Fruit fly (Drosophila melanogaster) whole organism, embryonic: ENCODE data around the gene alpha-PheRS.

Source experiments
- Antp ChIP-seq: fragments of 200-800 bp; sonication (Bioruptor generic); optimal IDR thresholded peaks from 3 replicates; lab custom pipeline; 2016; ENCODE audit warnings: missing biosample characterization, missing genetic modification characterization
- Atf3 ChIP-seq: fragments of 200-800 bp; sonication (Bioruptor generic); optimal IDR thresholded peaks from 3 replicates; lab custom pipeline; 2016; ENCODE audit warnings: missing biosample characterization, missing genetic modification characterization
- Atf6 ChIP-seq: fragments of 200-800 bp; sonication (Bioruptor generic); IDR thresholded peaks from 2 replicates; pipeline ENCODE4 v1.3.6; 2022; ENCODE audit warnings: missing biosample characterization, missing genetic modification characterization
- Bgb ChIP-seq: fragments of 200-800 bp; sonication (Bioruptor generic); IDR thresholded peaks from 2 replicates; pipeline ENCODE4 v1.3.6; 2022; ENCODE audit warnings: missing biosample characterization, missing genetic modification characterization; ENCODE audit not compliant: partially characterized antibody
- CG10274 ChIP-seq: fragments of 200-800 bp; sonication (Bioruptor generic); optimal IDR thresholded peaks from 3 replicates; lab custom pipeline; 2017; ENCODE audit warnings: missing biosample characterization, mild to moderate bottlenecking, missing genetic modification characterization
- CG12155 ChIP-seq: fragments of 200-800 bp; sonication (Bioruptor generic); optimal IDR thresholded peaks from 3 replicates; lab custom pipeline; 2016; ENCODE audit warnings: missing biosample characterization, missing genetic modification characterization
- CG12299 ChIP-seq: fragments of 200-800 bp; sonication (Bioruptor generic); optimal IDR thresholded peaks from 2 replicates; lab custom pipeline; 2018; ENCODE audit warnings: missing biosample characterization, mild to moderate bottlenecking, missing genetic modification characterization
- CG12659 ChIP-seq: fragments of 200-800 bp; sonication (Bioruptor generic); optimal IDR thresholded peaks from 3 replicates; lab custom pipeline; 2017; ENCODE audit warnings: mild to moderate bottlenecking, missing biosample characterization, missing genetic modification reagents, missing genetic modification characterization
- CG14441 ChIP-seq: fragments of 200-800 bp; sonication (Bioruptor generic); IDR thresholded peaks from 2 replicates; pipeline ENCODE4 v1.3.6; 2022; ENCODE audit warnings: missing biosample characterization, missing genetic modification characterization
- CG15479 ChIP-seq: fragments of 200-800 bp; sonication (Bioruptor generic); optimal IDR thresholded peaks from 3 replicates; lab custom pipeline; 2019; ENCODE audit warnings: missing biosample characterization, mild to moderate bottlenecking, missing genetic modification characterization, moderate library complexity
- CG1647 ChIP-seq: fragments of 200-800 bp; sonication (Bioruptor generic); optimal IDR thresholded peaks from 3 replicates; lab custom pipeline; 2016; ENCODE audit warnings: missing biosample characterization, missing genetic modification characterization
- CG17361 ChIP-seq: fragments of 200-800 bp; sonication (Bioruptor generic); IDR thresholded peaks from 3 replicates; pipeline ENCODE4 v1.3.6; 2022; ENCODE audit warnings: missing biosample characterization, missing genetic modification characterization
- CG2199 ChIP-seq: fragments of 200-800 bp; sonication (Bioruptor generic); IDR thresholded peaks from 3 replicates; pipeline ENCODE4 v1.3.6; 2022; ENCODE audit warnings: missing biosample characterization, missing genetic modification characterization
- CG2889 ChIP-seq: fragments of 200-800 bp; sonication (Bioruptor generic); IDR thresholded peaks from 3 replicates; pipeline ENCODE4 v1.3.6; 2022; ENCODE audit warnings: missing biosample characterization, missing genetic modification characterization
- CG34376 ChIP-seq: fragments of 200-800 bp; sonication (Bioruptor generic); optimal IDR thresholded peaks from 2 replicates; lab custom pipeline; 2018; ENCODE audit warnings: missing biosample characterization, mild to moderate bottlenecking, missing genetic modification characterization
- CG5180 ChIP-seq: fragments of 200-800 bp; sonication (Bioruptor generic); optimal IDR thresholded peaks from 3 replicates; lab custom pipeline; 2017; ENCODE audit warnings: missing biosample characterization, missing genetic modification characterization, mild to moderate bottlenecking, moderate library complexity, missing genetic modification reagents
- CG6654 ChIP-seq: fragments of 200-800 bp; sonication (Bioruptor generic); optimal IDR thresholded peaks from 2 replicates; lab custom pipeline; 2017; ENCODE audit warnings: missing biosample characterization, mild to moderate bottlenecking, missing genetic modification characterization
- CG6765 ChIP-seq: fragments of 200-800 bp; sonication (Bioruptor generic); optimal IDR thresholded peaks from 3 replicates; lab custom pipeline; 2017; ENCODE audit warnings: missing biosample characterization, mild to moderate bottlenecking, missing genetic modification characterization
- CG6813 ChIP-seq: fragments of 200-800 bp; sonication (Bioruptor generic); optimal IDR thresholded peaks from 2 replicates; lab custom pipeline; 2017; ENCODE audit warnings: missing biosample characterization, missing genetic modification characterization, mild to moderate bottlenecking, moderate library complexity, missing genetic modification reagents
- CG8359 ChIP-seq: fragments of 200-800 bp; sonication (Bioruptor generic); optimal IDR thresholded peaks from 2 replicates; lab custom pipeline; 2017; ENCODE audit warnings: missing biosample characterization, mild to moderate bottlenecking, missing genetic modification characterization, borderline replicate concordance
- Camta ChIP-seq: fragments of 200-800 bp; sonication (Bioruptor generic); optimal IDR thresholded peaks from 2 replicates; lab custom pipeline; 2016; ENCODE audit warnings: missing biosample characterization, missing genetic modification characterization
- D ChIP-seq, 2 experiments: fragments of 200-800 bp in 1 of 2; fragments of >200 bp in 1 of 2; sonication (Bioruptor generic) in 1 of 2; optimal IDR thresholded peaks; 2 replicates in 1 of 2; 3 replicates in 1 of 2; lab custom pipeline; 2017; ENCODE audit warnings: mild to moderate bottlenecking in 1 of 2, missing biosample characterization in 1 of 2, missing genetic modification characterization in 1 of 2, missing genetic modification reagents in 1 of 2
- Doc3 ChIP-seq: fragments of 200-800 bp; sonication (Bioruptor generic); IDR thresholded peaks from 3 replicates; pipeline ENCODE4 v1.3.6; 2022; ENCODE audit warnings: missing biosample characterization, missing genetic modification characterization; ENCODE audit not compliant: partially characterized antibody
- Elba2 ChIP-seq: fragments of 200-800 bp; sonication (Bioruptor generic); optimal IDR thresholded peaks from 3 replicates; lab custom pipeline; 2016; ENCODE audit warnings: missing biosample characterization, missing genetic modification characterization
- GATAe ChIP-seq: fragments of 200-800 bp; sonication (Bioruptor generic); conservative IDR thresholded peaks from 2 replicates; pipeline ENCODE4 v1.3.6; 2022; ENCODE audit warnings: missing biosample characterization, missing genetic modification characterization
- HmgZ ChIP-seq: fragments of 200-800 bp; sonication (Bioruptor generic); optimal IDR thresholded peaks from 2 replicates; lab custom pipeline; 2018; ENCODE audit warnings: missing biosample characterization, mild to moderate bottlenecking, missing genetic modification characterization
- MBD-R2 ChIP-seq: fragments of 200-800 bp; sonication (Bioruptor generic); IDR thresholded peaks from 2 replicates; pipeline ENCODE4 v1.3.6; 2022; ENCODE audit warnings: missing biosample characterization, missing genetic modification characterization
- Opbp ChIP-seq: fragments of 200-800 bp; sonication (Bioruptor generic); IDR thresholded peaks from 3 replicates; pipeline ENCODE4 v1.3.6; 2022; ENCODE audit warnings: missing biosample characterization, missing genetic modification characterization; ENCODE audit not compliant: partially characterized antibody
- Rfx ChIP-seq: fragments of 200-800 bp; sonication (Bioruptor generic); IDR thresholded peaks from 2 replicates; pipeline ENCODE4 v1.3.6; 2022; ENCODE audit warnings: missing biosample characterization, missing genetic modification characterization
- Spps ChIP-seq: fragments of 200-800 bp; sonication (Bioruptor generic); optimal IDR thresholded peaks from 2 replicates; lab custom pipeline; 2018; ENCODE audit warnings: missing biosample characterization, mild to moderate bottlenecking, missing genetic modification characterization
- Stat92E ChIP-seq, 3 experiments: fragments of >200 bp in 2 of 3; fragments of 200-800 bp in 1 of 3; sonication (Bioruptor generic) in 1 of 3; optimal IDR thresholded peaks; 2 replicates each; lab custom pipeline; 2017 to 2019; ENCODE audit warnings: missing biosample characterization in 3 of 3, missing genetic modification characterization in 3 of 3, mild to moderate bottlenecking in 1 of 3, moderate library complexity in 1 of 3
- Xbp1 ChIP-seq: fragments of 200-800 bp; sonication (Bioruptor generic); optimal IDR thresholded peaks from 3 replicates; lab custom pipeline; 2016; ENCODE audit warnings: missing biosample characterization, mild to moderate bottlenecking, missing genetic modification characterization
- bbx ChIP-seq: fragments of 200-800 bp; sonication (Bioruptor generic); IDR thresholded peaks from 2 replicates; pipeline ENCODE4 v1.3.6; 2022; ENCODE audit warnings: missing biosample characterization, missing genetic modification characterization; ENCODE audit not compliant: partially characterized antibody
- cad ChIP-seq: fragments of >200 bp; optimal IDR thresholded peaks from 2 replicates; lab custom pipeline; 2017; ENCODE audit warnings: missing biosample characterization, missing genetic modification characterization
- cas ChIP-seq: fragments of 200-800 bp; sonication (Bioruptor generic); IDR thresholded peaks from 2 replicates; pipeline ENCODE4 v1.3.6; 2022; ENCODE audit warnings: missing biosample characterization, missing genetic modification characterization
- chm ChIP-seq: fragments of 200-800 bp; sonication (Bioruptor generic); IDR thresholded peaks from 2 replicates; pipeline ENCODE4 v1.3.6; 2022; ENCODE audit warnings: missing biosample characterization, missing genetic modification characterization
- dm ChIP-seq: fragments of 200-800 bp; sonication (Bioruptor generic); optimal IDR thresholded peaks from 3 replicates; lab custom pipeline; 2016; ENCODE audit warnings: missing biosample characterization, missing genetic modification characterization
- gce ChIP-seq: fragments of 200-800 bp; sonication (Bioruptor generic); IDR thresholded peaks from 3 replicates; pipeline ENCODE4 v1.3.6; 2022; ENCODE audit warnings: missing biosample characterization, missing genetic modification characterization
- grn ChIP-seq: fragments of 200-800 bp; sonication (Bioruptor generic); optimal IDR thresholded peaks from 3 replicates; lab custom pipeline; 2017; ENCODE audit warnings: missing biosample characterization, missing genetic modification characterization
- gro ChIP-seq: fragments of 200-800 bp; sonication (Bioruptor generic); optimal IDR thresholded peaks from 2 replicates; lab custom pipeline; 2016; ENCODE audit warnings: missing biosample characterization, missing genetic modification characterization
- ham ChIP-seq: fragments of 200-800 bp; sonication (Bioruptor generic); IDR thresholded peaks from 2 replicates; pipeline ENCODE4 v1.3.6; 2022; ENCODE audit warnings: missing biosample characterization, missing genetic modification characterization
- lbe ChIP-seq: fragments of 200-800 bp; sonication (Bioruptor generic); optimal IDR thresholded peaks from 2 replicates; lab custom pipeline; 2016; ENCODE audit warnings: missing biosample characterization, mild to moderate bottlenecking, missing genetic modification characterization
- mam ChIP-seq: fragments of 200-800 bp; sonication (Bioruptor generic); optimal IDR thresholded peaks from 3 replicates; lab custom pipeline; 2016; ENCODE audit warnings: missing biosample characterization, missing genetic modification characterization
- scrt ChIP-seq: fragments of 200-800 bp; sonication (Bioruptor generic); optimal IDR thresholded peaks from 2 replicates; lab custom pipeline; 2018; ENCODE audit warnings: missing biosample characterization, mild to moderate bottlenecking, missing genetic modification characterization, moderate library complexity
- ssp ChIP-seq: fragments of 200-800 bp; sonication (Bioruptor generic); IDR thresholded peaks from 2 replicates; pipeline ENCODE4 v1.3.6; 2022; ENCODE audit warnings: missing biosample characterization, missing genetic modification characterization
- tap ChIP-seq: fragments of 200-800 bp; optimal IDR thresholded peaks from 3 replicates; lab custom pipeline; 2019; ENCODE audit warnings: missing biosample characterization, mild to moderate bottlenecking, missing genetic modification characterization, moderate library complexity
- trem ChIP-seq: fragments of 200-800 bp; optimal IDR thresholded peaks from 3 replicates; lab custom pipeline; 2019; ENCODE audit warnings: missing biosample characterization, mild to moderate bottlenecking, missing genetic modification characterization, moderate library complexity
- ttk ChIP-seq: fragments of 200-800 bp; sonication (Bioruptor generic); IDR thresholded peaks from 2 replicates; pipeline ENCODE4 v2.1.2; 2022; ENCODE audit warnings: missing biosample characterization, missing genetic modification characterization
- unc-4 ChIP-seq: fragments of 200-800 bp; sonication (Bioruptor generic); IDR thresholded peaks from 2 replicates; pipeline ENCODE4 v1.3.6; 2022; ENCODE audit warnings: missing biosample characterization, missing genetic modification characterization; ENCODE audit not compliant: partially characterized antibody
- zfh2 ChIP-seq: fragments of 200-800 bp; sonication (Bioruptor generic); optimal IDR thresholded peaks from 2 replicates; lab custom pipeline; 2016; ENCODE audit warnings: missing biosample characterization, missing genetic modification characterization

The alpha-PheRS gene

dm6 chrX:8193017-8193556 is 47.7 kb upstream of the alpha-PheRS start (continued):
- TF ChIP-seq CG8359 (GFP tag; lab: Kevin White, UChicago) = no peak
- peak; percentile 21; the same call in 1 of the 2 replicates for TF ChIP-seq unc-4
- TF ChIP-seq Camta (GFP tag; lab: Kevin White, UChicago) = no peak
- TF ChIP-seq CG5180 (GFP tag; lab: Kevin White, UChicago) = no peak
- 0 out of 2 replicates have a peak, but pooled peaks have one; percentile 30 for TF ChIP-seq cas (GFP tag; lab: Robert Waterston, UW)
- no peak for TF ChIP-seq CG17361
- 0 out of 2 replicates have a peak, but pooled peaks have one; percentile 23 for TF ChIP-seq Atf6 (GFP tag; lab: Robert Waterston, UW)
- TF ChIP-seq mam (GFP tag; lab: Kevin White, UChicago) = no peak
- no peak for TF ChIP-seq CG2889 (GFP tag; lab: Robert Waterston, UW)
- peak; percentile 19 for TF ChIP-seq HmgZ (tag; lab: Kevin White, UChicago)
- TF ChIP-seq ham = no peak
- TF ChIP-seq MBD-R2 (GFP tag; lab: Robert Waterston, UW) = no peak; the same call in 1 of the 2 replicates
- TF ChIP-seq CG12155 (GFP tag; lab: Kevin White, UChicago) = no peak
- TF ChIP-seq CG15479 (GFP tag; lab: Kevin White, UChicago) = no peak
- peak; percentile 4 for TF ChIP-seq Xbp1 (GFP tag; lab: Kevin White, UChicago)
- TF ChIP-seq CG1647 = no peak
- no peak for TF ChIP-seq Spps (tag; lab: Kevin White, UChicago)
- TF ChIP-seq Stat92E (GFP tag; optimal IDR thresholded peaks at IDR 0.05; lab: Kevin White, UChicago) = peak in 1 of 3 experiments; percentile 4
- TF ChIP-seq scrt (GFP tag; lab: Kevin White, UChicago) = no peak
- TF ChIP-seq CG12659 = peak; percentile 7
- TF ChIP-seq CG34376 = peak; percentile 26
- TF ChIP-seq bbx = peak; percentile 39; the same call in 1 of the 2 replicates
- no peak for TF ChIP-seq D (optimal IDR thresholded peaks at IDR 0.05; lab: Kevin White, UChicago)
- TF ChIP-seq D (GFP tag; optimal IDR thresholded peaks at IDR 0.05; lab: Kevin White, UChicago) = no peak
- TF ChIP-seq Doc3 = no peak
- peak; percentile 19 for TF ChIP-seq Antp (GFP tag; lab: Kevin White, UChicago)
- peak; percentile 30 for TF ChIP-seq gro (GFP tag; lab: Kevin White, UChicago)
- no peak for TF ChIP-seq dm (GFP tag; lab: Kevin White, UChicago)
- TF ChIP-seq Bgb (GFP tag; lab: Robert Waterston, UW) = peak; percentile 62; the same call in 1 of the 2 replicates
- peak; percentile 45 for TF ChIP-seq CG14441 (GFP tag; lab: Robert Waterston, UW)
- no peak for TF ChIP-seq chm (GFP tag; lab: Robert Waterston, UW)
- no peak for TF ChIP-seq ttk (GFP tag; lab: Robert Waterston, UW)
- TF ChIP-seq CG6765 (GFP tag; lab: Kevin White, UChicago) = no peak
- no peak for TF ChIP-seq CG12299
- no peak for TF ChIP-seq ssp (GFP tag; lab: Robert Waterston, UW)
- 0 out of 3 replicates have a peak, but pooled peaks have one; percentile 53 for TF ChIP-seq CG2199 (GFP tag; lab: Robert Waterston, UW)

- TF ChIP-seq grn (GFP tag; lab: Kevin White, UChicago) (peak; percentile 72), Bgb (GFP tag; lab: Robert Waterston, UW) (0 out of 2 replicates have a peak, but pooled peaks have one; percentile 14), GATAe (GFP tag; lab: Robert Waterston, UW) (peak; percentile 32; the same call in 1 of the 2 replicates), CG10274 (GFP tag; lab: Kevin White, UChicago) (no peak), Elba2 (no peak), tap (tag; lab: Kevin White, UChicago) (no peak), CG6813 (no peak), trem (tag; lab: Kevin White, UChicago) (no peak), cad (GFP tag; lab: Kevin White, UChicago) (peak; percentile 91), Opbp (GFP tag; lab: Robert Waterston, UW) (0 out of 3 replicates have a peak, but pooled peaks have one; percentile 33), lbe (no peak), Rfx (no peak), Atf3 (GFP tag; lab: Kevin White, UChicago) (no peak), gce (GFP tag; lab: Robert Waterston, UW) (no peak), zfh2 (no peak), CG6654 (GFP tag; lab: Kevin White, UChicago) (peak; percentile 98)
These were observed 46.8 kb upstream of the alpha-PheRS start for dm6 chrX:8192191-8192590.
